Worm (Caenorhabditis elegans): ENCODE data around the gene K07H8.5.

DNA sequence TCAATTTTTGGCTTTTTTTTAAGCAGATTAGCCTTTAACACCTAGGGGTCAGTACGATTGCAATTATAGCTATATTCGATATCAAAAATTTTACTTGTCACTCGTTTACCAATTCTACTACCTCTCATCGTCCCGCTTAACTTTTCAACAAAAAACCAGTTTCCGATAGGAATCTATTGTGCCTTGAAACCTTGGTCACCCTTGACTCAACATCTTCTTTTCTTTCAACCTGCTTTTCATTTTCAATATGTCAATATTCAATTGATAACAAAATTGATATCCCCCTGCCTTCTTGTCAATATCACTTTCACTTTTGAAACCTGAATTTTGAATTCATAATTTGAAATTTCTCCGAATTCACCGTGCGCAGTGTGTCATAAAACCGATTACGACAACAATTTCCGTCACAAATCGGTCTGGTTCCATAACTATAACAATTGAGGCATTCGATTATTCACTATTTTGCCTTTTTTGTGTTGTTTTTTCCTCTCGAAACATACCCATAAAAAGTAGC lies 34.6 kb downstream of the K07H8.5 start:
- TF ChIP-seq flt-1 (GFP tag; IDR thresholded peaks at IDR 0.05) (no peak), ama-1 (optimal IDR thresholded peaks at IDR 0.05) (no peak), hmg-4 (GFP tag; optimal IDR thresholded peaks at IDR 0.05) (no peak), pes-1 (GFP tag; IDR thresholded peaks at IDR 0.05) (no peak), ets-7 (tag; optimal IDR thresholded peaks at IDR 0.05) (no peak), aly-1 (tag; optimal IDR thresholded peaks at IDR 0.05) (no peak), scrt-1 (GFP tag; IDR thresholded peaks at IDR 0.05) (no peak), tbx-11 (GFP tag; IDR thresholded peaks at IDR 0.05) (no peak), B0310.2 (tag; optimal IDR thresholded peaks at IDR 0.05) (no peak)

Data from whole organism, early embryonic.